Worm (Caenorhabditis elegans) whole organism, young adult: ENCODE measurements around the gene hoe-1.
A peak's percentile ranks its signal among the peaks of the same experiment; 100 is the strongest.

ENCODE experiments used
- F37B4.10 ChIP-seq: fragments of 200-800 bp; sonication (Bioruptor generic); IDR thresholded peaks from 2 replicates; pipeline ENCODE4 v1.3.6; 2022; ENCODE audit warnings: missing genetic modification characterization, missing compliant biosample characterization
- F49E8.2 ChIP-seq: sonication (generic microtip); optimal IDR thresholded peaks from 3 replicates; lab custom pipeline; 2017; ENCODE audit warnings: missing genetic modification characterization, mild to moderate bottlenecking, missing compliant biosample characterization, antibody characterized with exemption, moderate library complexity; ENCODE audit not compliant: insufficient read depth
- K12H6.12 ChIP-seq: fragments of 200-800 bp; sonication (Bioruptor generic); optimal IDR thresholded peaks from 2 replicates; lab custom pipeline; 2018; ENCODE audit warnings: mild to moderate bottlenecking, missing genetic modification characterization, missing compliant biosample characterization
- Y95B8A.8 ChIP-seq: fragments of 200-800 bp; sonication (Bioruptor generic); IDR thresholded peaks from 2 replicates; pipeline ENCODE4 v1.3.6; 2022; ENCODE audit warnings: missing genetic modification reagents, missing genetic modification characterization, missing compliant biosample characterization
- athp-1 ChIP-seq: sonication (generic microtip); optimal IDR thresholded peaks from 2 replicates; lab custom pipeline; 2017; ENCODE audit warnings: mild to moderate bottlenecking, missing genetic modification characterization, missing compliant biosample characterization
- bed-2 ChIP-seq: fragments of 200-800 bp; sonication (Bioruptor generic); IDR thresholded peaks from 2 replicates; pipeline ENCODE4 v1.3.6; 2022; ENCODE audit warnings: missing genetic modification reagents, missing genetic modification characterization, missing compliant biosample characterization
- ceh-40 ChIP-seq: fragments of 200-800 bp; sonication (Bioruptor generic); IDR thresholded peaks from 2 replicates; pipeline ENCODE4 v1.3.6; 2022; ENCODE audit warnings: missing genetic modification characterization, missing compliant biosample characterization
- ceh-79 ChIP-seq: sonication (generic microtip); optimal IDR thresholded peaks from 2 replicates; lab custom pipeline; 2017; ENCODE audit warnings: mild to moderate bottlenecking, missing genetic modification characterization, missing compliant biosample characterization
- dox-1 ChIP-seq: fragments of 200-800 bp; sonication (Bioruptor generic); IDR thresholded peaks from 2 replicates; pipeline ENCODE4 v1.3.6; 2022; ENCODE audit warnings: missing genetic modification reagents, missing genetic modification characterization, missing compliant biosample characterization
- egl-44 ChIP-seq: fragments of 200-800 bp; sonication (Bioruptor generic); IDR thresholded peaks from 2 replicates; pipeline ENCODE4 v1.3.6; 2022; ENCODE audit warnings: missing genetic modification reagents, missing genetic modification characterization, missing compliant biosample characterization
- him-1 ChIP-seq: sonication (generic microtip); optimal IDR thresholded peaks from 2 replicates; lab custom pipeline; 2016; ENCODE audit warnings: missing genotype, missing genetic modification reagents, missing genetic modification characterization, missing compliant biosample characterization
- hrde-1 ChIP-seq: sonication (generic microtip); optimal IDR thresholded peaks from 2 replicates; lab custom pipeline; 2016; ENCODE audit warnings: missing genetic modification characterization, mild to moderate bottlenecking, missing compliant biosample characterization, moderate library complexity, missing genotype, missing genetic modification reagents, borderline replicate concordance
- lag-1 ChIP-seq: fragments of 200-800 bp; sonication (Bioruptor generic); IDR thresholded peaks from 2 replicates; pipeline ENCODE4 v1.3.6; 2022; ENCODE audit warnings: missing genetic modification reagents, missing genetic modification characterization, missing compliant biosample characterization
- lin-26 ChIP-seq: fragments of 200-800 bp; sonication (Bioruptor generic); IDR thresholded peaks from 2 replicates; pipeline ENCODE4 v1.3.6; 2022; ENCODE audit warnings: missing genetic modification reagents, missing genetic modification characterization, missing compliant biosample characterization
- lir-1 ChIP-seq: fragments of 200-800 bp; sonication (Bioruptor generic); conservative IDR thresholded peaks from 2 replicates; pipeline ENCODE4 v1.3.6; 2022; ENCODE audit warnings: missing genetic modification reagents, missing genetic modification characterization, missing compliant biosample characterization
- madf-10 ChIP-seq: sonication (generic microtip); optimal IDR thresholded peaks from 2 replicates; lab custom pipeline; 2016; ENCODE audit warnings: mild to moderate bottlenecking, missing genetic modification characterization, missing compliant biosample characterization
- madf-3 ChIP-seq: fragments of 200-800 bp; sonication (Bioruptor generic); IDR thresholded peaks from 2 replicates; pipeline ENCODE4 v1.3.6; 2022; ENCODE audit warnings: missing genetic modification reagents, missing genetic modification characterization, missing compliant biosample characterization
- madf-8 ChIP-seq: fragments of 200-800 bp; sonication (Bioruptor generic); conservative IDR thresholded peaks from 2 replicates; pipeline ENCODE4 v1.3.6; 2022; ENCODE audit warnings: missing genetic modification reagents, missing genetic modification characterization, missing compliant biosample characterization
- nhr-27 ChIP-seq: fragments of 200-800 bp; sonication (Bioruptor generic); optimal IDR thresholded peaks from 2 replicates; lab custom pipeline; 2018; ENCODE audit warnings: mild to moderate bottlenecking, missing genetic modification characterization, moderate library complexity, missing compliant biosample characterization
- nhr-80 ChIP-seq: sonication (generic microtip); optimal IDR thresholded peaks from 2 replicates; lab custom pipeline; 2016; ENCODE audit warnings: missing genetic modification characterization, missing compliant biosample characterization
- rcor-1 ChIP-seq: fragments of 200-800 bp; sonication (Bioruptor generic); IDR thresholded peaks from 2 replicates; pipeline ENCODE4 v1.3.6; 2022; ENCODE audit warnings: missing genetic modification reagents, missing genetic modification characterization, missing compliant biosample characterization
- sptf-2 ChIP-seq: fragments of 200-800 bp; sonication (Bioruptor generic); optimal IDR thresholded peaks from 2 replicates; lab custom pipeline; 2018; ENCODE audit warnings: mild to moderate bottlenecking, missing genetic modification characterization, missing compliant biosample characterization
- tbp1 ChIP-seq: fragments of 200-800 bp; sonication (Bioruptor generic); optimal IDR thresholded peaks from 2 replicates; lab custom pipeline; 2018; ENCODE audit warnings: mild to moderate bottlenecking, missing genetic modification characterization, missing compliant biosample characterization
- xnd-1 ChIP-seq: sonication (generic microtip); optimal IDR thresholded peaks from 2 replicates; lab custom pipeline; 2016; ENCODE audit warnings: missing genotype, missing genetic modification reagents, missing genetic modification characterization, missing compliant biosample characterization
- zfh-2 ChIP-seq: fragments of 200-800 bp; sonication (Bioruptor generic); conservative IDR thresholded peaks from 2 replicates; pipeline ENCODE4 v1.3.6; 2022; ENCODE audit warnings: missing genetic modification reagents, missing genetic modification characterization, missing compliant biosample characterization
- zim-3 ChIP-seq: sonication (generic microtip); optimal IDR thresholded peaks from 2 replicates; lab custom pipeline; 2017; ENCODE audit warnings: mild to moderate bottlenecking, missing genetic modification characterization, moderate library complexity, missing compliant biosample characterization
- ztf-3 ChIP-seq: fragments of 200-800 bp; sonication (Bioruptor generic); optimal IDR thresholded peaks from 2 replicates; lab custom pipeline; 2018; ENCODE audit warnings: mild to moderate bottlenecking, missing genetic modification characterization, missing compliant biosample characterization

The hoe-1 gene

DNA sequence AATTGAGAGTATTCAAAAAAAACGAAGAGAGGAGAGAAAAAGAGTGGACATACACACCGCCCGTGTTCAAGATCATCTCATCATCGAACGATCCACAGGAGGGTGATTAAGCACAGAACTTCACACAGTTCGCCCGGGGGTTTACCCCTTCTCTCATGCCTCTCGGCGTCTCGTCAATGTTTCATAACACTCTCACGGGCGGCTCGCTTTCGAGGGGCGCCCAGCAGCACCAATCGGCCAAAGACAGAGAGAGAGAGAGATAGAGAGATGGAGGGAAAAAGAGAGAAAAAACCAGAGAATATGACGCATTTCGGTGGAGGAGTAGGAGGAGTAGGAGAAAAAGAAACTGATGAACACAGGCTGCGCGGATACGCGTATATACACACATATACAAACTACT, 38.9 kb downstream of the hoe-1 start (continued):
- peak; percentile 27 for TF ChIP-seq tbp1
- peak; percentile 97 for TF ChIP-seq zfh-2 (GFP tag; lab: Robert Waterston, UW)
- no peak for TF ChIP-seq hrde-1 (tag; lab: Kevin White, UChicago)
- TF ChIP-seq egl-44 (GFP tag; lab: Robert Waterston, UW), result 0 out of 2 replicates have a peak, but pooled peaks have one; percentile 25
- TF ChIP-seq lin-26, result peak; percentile 63; the same call in 1 of the 2 replicates
- peak; percentile 83; the same call in 1 of the 2 replicates for TF ChIP-seq dox-1
- TF ChIP-seq xnd-1 (tag; lab: Kevin White, UChicago), result no peak
- peak; percentile 25 for TF ChIP-seq sptf-2 (GFP tag; lab: Kevin White, UChicago)
- peak; percentile 77 for TF ChIP-seq K12H6.12 (tag; lab: Kevin White, UChicago)
- TF ChIP-seq Y95B8A.8, result 0 out of 2 replicates have a peak, but pooled peaks have one; percentile 37
- peak; percentile 26; the same call in 1 of the 2 replicates for TF ChIP-seq madf-3 (GFP tag; lab: Robert Waterston, UW)

DNA sequence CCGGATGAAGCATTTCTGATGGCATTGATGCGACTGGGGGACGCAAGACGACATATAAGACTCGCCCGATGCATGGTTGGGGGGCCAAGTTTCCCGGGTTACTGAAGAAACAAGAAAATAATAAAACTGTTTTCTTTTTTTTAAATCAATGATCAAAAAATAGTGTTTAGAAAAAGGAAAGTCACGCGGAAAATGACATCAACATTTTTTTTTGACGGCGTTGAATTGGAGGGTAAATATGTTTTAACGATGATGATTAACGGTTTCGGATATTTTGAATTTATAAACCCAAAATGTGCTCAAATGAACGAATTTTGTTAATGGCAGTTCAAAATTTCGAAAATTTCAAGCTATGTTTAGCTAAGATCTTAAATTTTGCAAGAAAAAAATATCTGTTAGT, 40.2 kb downstream of the hoe-1 start, which contains the start of gene ogdh-1:
Gene ogdh-1, minus strand, starts transcription at position 101 of the 400 bp plus-strand sequence.
- TF ChIP-seq F37B4.10 (GFP tag; lab: Robert Waterston, UW), result no peak
- no peak for TF ChIP-seq lir-1 (GFP tag; lab: Robert Waterston, UW)
- no peak for TF ChIP-seq nhr-27
- TF ChIP-seq ztf-3, result no peak
- TF ChIP-seq athp-1 (tag; lab: Kevin White, UChicago), result no peak
- TF ChIP-seq, all 124 proteins: peak for 0

DNA sequence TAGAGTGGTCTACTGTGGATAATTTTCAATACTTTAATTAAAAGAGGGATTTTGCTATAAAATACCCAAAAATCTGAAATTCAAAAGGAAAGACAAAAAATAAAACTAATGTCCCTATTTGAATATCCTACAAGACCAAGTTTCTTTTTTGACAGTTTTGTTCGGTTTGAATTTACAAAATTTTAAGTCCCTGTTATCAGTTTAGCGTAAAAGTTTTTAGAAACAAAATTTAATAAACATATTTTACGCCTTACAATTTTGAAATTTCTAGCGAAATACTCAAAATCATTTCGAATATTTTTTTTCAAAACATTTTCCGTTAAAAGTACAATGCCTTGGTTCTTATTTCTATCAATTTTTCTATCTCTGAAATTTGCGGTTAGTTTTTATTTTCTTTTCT, 51.6 kb downstream of the hoe-1 start, which contains the start of gene spe-51:
Gene spe-51, plus strand, starts transcription at position 301 of the 400 bp plus-strand sequence.
- no peak for TF ChIP-seq rcor-1 (GFP tag; lab: Robert Waterston, UW)
- no peak for TF ChIP-seq hrde-1 (tag; lab: Kevin White, UChicago)
- no peak for TF ChIP-seq lag-1 (GFP tag; lab: Robert Waterston, UW)
- no peak for TF ChIP-seq zim-3 (tag; lab: Kevin White, UChicago)
- no peak for TF ChIP-seq ceh-79 (tag; lab: Kevin White, UChicago)
- TF ChIP-seq ceh-40 (GFP tag; lab: Robert Waterston, UW), result no peak
- TF ChIP-seq lir-1 (GFP tag; lab: Robert Waterston, UW), result no peak
- TF ChIP-seq bed-2 (GFP tag; lab: Robert Waterston, UW), result no peak
- no peak for TF ChIP-seq him-1 (tag; lab: Kevin White, UChicago)
- no peak for TF ChIP-seq madf-8 (GFP tag; lab: Robert Waterston, UW)
- no peak for TF ChIP-seq nhr-80 (tag; lab: Kevin White, UChicago)
- TF ChIP-seq madf-10 (tag; lab: Kevin White, UChicago), result no peak
- TF ChIP-seq F49E8.2 (tag; lab: Kevin White, UChicago), result no peak
